Worm (Caenorhabditis elegans) whole organism, L4/young adult: ENCODE results near the gene mec-12.

Experiments used
- dao-5 ChIP-seq: sonication (generic microtip); optimal IDR thresholded peaks from 2 replicates; lab custom pipeline; 2016; ENCODE audit warnings: missing genotype, missing genetic modification characterization, moderate library complexity, missing compliant biosample characterization
- him-1 ChIP-seq: sonication (generic microtip); optimal IDR thresholded peaks from 2 replicates; lab custom pipeline; 2016; ENCODE audit warnings: missing genotype, missing genetic modification reagents, missing genetic modification characterization, missing compliant biosample characterization

ce11 chrIII:3176775-3177174 is 37.7 kb upstream of the mec-12 start:
- no peak for TF ChIP-seq him-1 (tag; lab: Kevin White, UChicago)
- TF ChIP-seq dao-5 (tag; lab: Kevin White, UChicago), result no peak
